Worm (Caenorhabditis elegans) whole organism, late embryonic: ENCODE results near the gene emc-1.
A peak's percentile ranks its signal among the peaks of the same experiment; 100 is the strongest.

Experiments used
- C08G9.2 ChIP-seq: sonication (generic microtip); optimal IDR thresholded peaks from 2 replicates; lab custom pipeline; 2016; ENCODE audit warnings: mild to moderate bottlenecking, missing genetic modification characterization, moderate library complexity, missing compliant biosample characterization
- C38D4.7 ChIP-seq: fragments of 200-800 bp; sonication (Bioruptor generic); optimal IDR thresholded peaks from 2 replicates; lab custom pipeline; 2018; ENCODE audit warnings: mild to moderate bottlenecking, missing genetic modification characterization, moderate library complexity, missing compliant biosample characterization
- F13H6.1 ChIP-seq: sonication (generic microtip); optimal IDR thresholded peaks from 2 replicates; lab custom pipeline; 2016; ENCODE audit warnings: missing genetic modification characterization, missing compliant biosample characterization
- K09A11.1 ChIP-seq: sonication (generic microtip); optimal IDR thresholded peaks from 2 replicates; lab custom pipeline; 2017; ENCODE audit warnings: antibody characterized with exemption, mild to moderate bottlenecking, missing genetic modification characterization, missing compliant biosample characterization; ENCODE audit not compliant: insufficient read depth
- ahr-1 ChIP-seq: sonication (generic microtip); optimal IDR thresholded peaks from 2 replicates; lab custom pipeline; 2016; ENCODE audit warnings: missing genetic modification characterization, missing compliant biosample characterization
- ama-1 ChIP-seq: fragments of 150-350 bp; optimal IDR thresholded peaks from 2 replicates; lab custom pipeline; 2014
- ceh-18 ChIP-seq: sonication (generic microtip); optimal IDR thresholded peaks from 2 replicates; lab custom pipeline; 2016; ENCODE audit warnings: missing genetic modification characterization, missing compliant biosample characterization
- ceh-19 ChIP-seq: fragments of 200-800 bp; sonication (Bioruptor generic); optimal IDR thresholded peaks from 2 replicates; lab custom pipeline; 2018; ENCODE audit warnings: mild to moderate bottlenecking, missing genetic modification characterization, missing compliant biosample characterization
- ceh-2 ChIP-seq: sonication (generic microtip); optimal IDR thresholded peaks from 2 replicates; lab custom pipeline; 2016; ENCODE audit warnings: missing genotype, missing genetic modification characterization, missing compliant biosample characterization
- ceh-30 ChIP-seq: fragments of 150-350 bp; optimal IDR thresholded peaks from 2 replicates; lab custom pipeline; 2014; ENCODE audit warnings: missing biosample characterization, missing genetic modification characterization
- ceh-31 ChIP-seq: sonication (generic microtip); optimal IDR thresholded peaks from 2 replicates; lab custom pipeline; 2016; ENCODE audit warnings: missing genetic modification characterization, missing compliant biosample characterization
- ceh-34 ChIP-seq: sonication (generic microtip); optimal IDR thresholded peaks from 2 replicates; lab custom pipeline; 2016; ENCODE audit warnings: mild to moderate bottlenecking, missing genetic modification characterization, missing compliant biosample characterization
- ceh-45 ChIP-seq: fragments of 200-800 bp; sonication (Bioruptor generic); IDR thresholded peaks from 2 replicates; pipeline ENCODE4 v1.3.6; 2022; ENCODE audit warnings: missing genetic modification reagents, missing genetic modification characterization, missing compliant biosample characterization
- ceh-48 ChIP-seq: sonication (generic microtip); optimal IDR thresholded peaks from 2 replicates; lab custom pipeline; 2016; ENCODE audit warnings: missing genetic modification characterization, inconsistent platforms, missing compliant biosample characterization
- che-1 ChIP-seq: sonication (generic microtip); optimal IDR thresholded peaks from 2 replicates; lab custom pipeline; 2016; ENCODE audit warnings: mild to moderate bottlenecking, missing genetic modification characterization, missing compliant biosample characterization
- dmd-4 ChIP-seq: sonication (generic microtip); optimal IDR thresholded peaks from 2 replicates; lab custom pipeline; 2016; ENCODE audit warnings: borderline replicate concordance, missing genetic modification characterization, missing compliant biosample characterization
- elt-2 ChIP-seq: sonication (generic microtip); optimal IDR thresholded peaks from 2 replicates; lab custom pipeline; 2016; ENCODE audit warnings: missing genetic modification reagents, missing genetic modification characterization, missing compliant biosample characterization
- elt-4 ChIP-seq: sonication (generic microtip); optimal IDR thresholded peaks from 2 replicates; lab custom pipeline; 2016; ENCODE audit warnings: missing genetic modification characterization, missing compliant biosample characterization
- ets-4 ChIP-seq: sonication (generic microtip); optimal IDR thresholded peaks from 2 replicates; lab custom pipeline; 2016; ENCODE audit warnings: missing genetic modification characterization, missing compliant biosample characterization
- fax-1 ChIP-seq: sonication (generic microtip); optimal IDR thresholded peaks from 2 replicates; lab custom pipeline; 2016; ENCODE audit warnings: missing genotype, missing genetic modification characterization, missing compliant biosample characterization
- fkh-10 ChIP-seq: fragments of 150-350 bp; optimal IDR thresholded peaks from 2 replicates; lab custom pipeline; 2014; ENCODE audit warnings: missing biosample characterization, missing genetic modification reagents, missing genetic modification characterization
- hlh-13 ChIP-seq: fragments of 200-800 bp; sonication (Bioruptor generic); optimal IDR thresholded peaks from 2 replicates; lab custom pipeline; 2018; ENCODE audit warnings: mild to moderate bottlenecking, missing genetic modification characterization, missing compliant biosample characterization
- hlh-30 ChIP-seq: sonication (generic microtip); optimal IDR thresholded peaks from 2 replicates; lab custom pipeline; 2017; ENCODE audit warnings: antibody characterized with exemption, missing genetic modification characterization, missing compliant biosample characterization; ENCODE audit not compliant: insufficient read depth
- hlh-6 ChIP-seq: sonication (generic microtip); optimal IDR thresholded peaks from 2 replicates; lab custom pipeline; 2016; ENCODE audit warnings: missing genotype, missing genetic modification characterization, missing compliant biosample characterization
- madf-2 ChIP-seq: sonication (generic microtip); optimal IDR thresholded peaks from 2 replicates; lab custom pipeline; 2017; ENCODE audit warnings: missing genetic modification characterization, missing compliant biosample characterization
- nfya-1 ChIP-seq: sonication (generic microtip); optimal IDR thresholded peaks from 2 replicates; lab custom pipeline; 2017; ENCODE audit warnings: missing genetic modification characterization, mild to moderate bottlenecking, missing compliant biosample characterization, antibody characterized with exemption, moderate library complexity
- odd-2 ChIP-seq: sonication (generic microtip); optimal IDR thresholded peaks from 2 replicates; lab custom pipeline; 2017; ENCODE audit warnings: antibody characterized with exemption, mild to moderate bottlenecking, missing genetic modification characterization, missing compliant biosample characterization
- pag-3 ChIP-seq: sonication (generic microtip); optimal IDR thresholded peaks from 2 replicates; lab custom pipeline; 2016; ENCODE audit warnings: missing compliant biosample characterization, missing genetic modification characterization, borderline replicate concordance
- pha-2 ChIP-seq: sonication (generic microtip); optimal IDR thresholded peaks from 2 replicates; lab custom pipeline; 2017; ENCODE audit warnings: mild to moderate bottlenecking, missing genetic modification characterization, missing compliant biosample characterization
- pha-4 ChIP-seq: fragments of 150-350 bp; optimal IDR thresholded peaks from 2 replicates; lab custom pipeline; 2018; ENCODE audit warnings: missing biosample characterization, missing genetic modification reagents, missing genetic modification characterization
- pros-1 ChIP-seq: fragments of 150-350 bp; optimal IDR thresholded peaks from 2 replicates; lab custom pipeline; 2014; ENCODE audit warnings: missing biosample characterization, missing genetic modification reagents, missing genetic modification characterization
- ref-2 ChIP-seq: sonication (generic microtip); optimal IDR thresholded peaks from 2 replicates; lab custom pipeline; 2016; ENCODE audit warnings: missing genetic modification characterization, missing compliant biosample characterization
- sdc-2 ChIP-seq: sonication (generic microtip); optimal IDR thresholded peaks from 2 replicates; lab custom pipeline; 2016; ENCODE audit warnings: missing genotype, missing genetic modification characterization, missing compliant biosample characterization
- sox-4 ChIP-seq: sonication (generic microtip); optimal IDR thresholded peaks from 2 replicates; lab custom pipeline; 2017; ENCODE audit warnings: mild to moderate bottlenecking, missing genetic modification characterization, inconsistent platforms, missing compliant biosample characterization
- syd-9 ChIP-seq: sonication (generic microtip); optimal IDR thresholded peaks from 2 replicates; lab custom pipeline; 2016; ENCODE audit warnings: mild to moderate bottlenecking, missing genetic modification characterization, moderate library complexity, missing compliant biosample characterization
- ttx-3 ChIP-seq: sonication (generic microtip); optimal IDR thresholded peaks from 2 replicates; lab custom pipeline; 2016; ENCODE audit warnings: missing genetic modification reagents, missing genetic modification characterization, missing compliant biosample characterization
- unc-42 ChIP-seq: sonication (generic microtip); optimal IDR thresholded peaks from 2 replicates; lab custom pipeline; 2016; ENCODE audit warnings: missing genotype, missing genetic modification characterization, missing compliant biosample characterization
- unc-86 ChIP-seq: sonication (generic microtip); optimal IDR thresholded peaks from 2 replicates; lab custom pipeline; 2016; ENCODE audit warnings: missing genetic modification characterization, missing compliant biosample characterization
- zip-5 ChIP-seq: sonication (generic microtip); optimal IDR thresholded peaks from 2 replicates; lab custom pipeline; 2016; ENCODE audit warnings: missing genetic modification characterization, missing compliant biosample characterization

Gene emc-1

ce11 chrII:1535931-1536330 is 35.8 kb upstream of the emc-1 start, which contains the start of gene fbxb-43:
Gene fbxb-43 (plus strand): TSS chrII:1536231.
- TF ChIP-seq C08G9.2 (tag; lab: Kevin White, UChicago) (no peak), sdc-2 (no peak), ets-4 (tag; lab: Kevin White, UChicago) (no peak), madf-2 (no peak), unc-86 (tag; lab: Kevin White, UChicago) (no peak), hlh-6 (tag; lab: Kevin White, UChicago) (no peak), elt-2 (tag; lab: Kevin White, UChicago) (no peak), dmd-4 (tag; lab: Kevin White, UChicago) (no peak), K09A11.1 (tag; lab: Kevin White, UChicago) (no peak), hlh-30 (tag; lab: Kevin White, UChicago) (no peak), zip-5 (no peak)

DNA sequence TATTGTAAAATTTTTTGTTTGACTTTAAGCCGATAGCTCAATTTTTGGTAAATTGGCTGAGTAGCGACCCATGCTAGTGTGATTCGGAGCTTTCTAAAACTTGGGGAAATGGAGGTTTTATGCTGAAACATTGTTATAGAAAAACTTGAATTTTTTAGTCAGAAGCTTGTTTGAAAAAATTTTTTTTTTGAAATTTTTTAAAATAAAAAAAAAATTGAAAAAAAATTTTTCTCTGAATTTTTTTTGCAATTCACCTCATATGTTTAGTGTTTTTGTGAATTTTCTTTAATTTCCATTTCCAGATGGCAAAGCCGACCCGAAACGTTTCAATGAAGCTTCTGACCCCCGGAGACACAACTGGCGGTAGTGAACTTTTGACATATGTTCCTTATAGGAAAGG is 28.9 kb upstream of the emc-1 start, which contains the start of gene Y51H7BR.4:
Gene Y51H7BR.4 (plus strand): TSS at position 301 of the 400 bp plus-strand sequence.
- TF ChIP-seq ama-1 (lab: Kevin White, UChicago) (no peak), K09A11.1 (tag; lab: Kevin White, UChicago) (no peak), odd-2 (no peak), unc-86 (tag; lab: Kevin White, UChicago) (no peak), ttx-3 (no peak), ceh-34 (tag; lab: Kevin White, UChicago) (no peak), pha-4 (tag; lab: Kevin White, UChicago) (no peak), elt-4 (tag; lab: Kevin White, UChicago) (no peak), C08G9.2 (tag; lab: Kevin White, UChicago) (no peak)

ce11 chrII:1525498-1525897 is 25.4 kb upstream of the emc-1 start, which contains the start of gene Y51H7BR.7:
Gene Y51H7BR.7 (minus strand): TSS chrII:1525598.
- no peak for TF ChIP-seq unc-86 (tag; lab: Kevin White, UChicago)
- TF ChIP-seq ceh-31 (tag; lab: Kevin White, UChicago): no peak
- no peak for TF ChIP-seq K09A11.1 (tag; lab: Kevin White, UChicago)
- no peak for TF ChIP-seq ceh-48 (tag; lab: Kevin White, UChicago)
- no peak for TF ChIP-seq syd-9 (tag; lab: Kevin White, UChicago)
- no peak for TF ChIP-seq pag-3
- TF ChIP-seq ref-2 (tag; lab: Kevin White, UChicago): no peak
- TF ChIP-seq madf-2: no peak
- no peak for TF ChIP-seq ahr-1
- TF ChIP-seq sox-4 (tag; lab: Kevin White, UChicago): no peak
- no peak for TF ChIP-seq fkh-10 (GFP tag; lab: Kevin White, UChicago)
- TF ChIP-seq dmd-4 (tag; lab: Kevin White, UChicago): no peak
- TF ChIP-seq pros-1 (tag; lab: Kevin White, UChicago): no peak
- no peak for TF ChIP-seq F13H6.1 (tag; lab: Kevin White, UChicago)
- TF ChIP-seq C38D4.7 (GFP tag; lab: Kevin White, UChicago): no peak
- TF ChIP-seq pha-2 (tag; lab: Kevin White, UChicago): no peak
- no peak for TF ChIP-seq ceh-19 (GFP tag; lab: Kevin White, UChicago)
- TF ChIP-seq unc-42 (tag; lab: Kevin White, UChicago): no peak

DNA sequence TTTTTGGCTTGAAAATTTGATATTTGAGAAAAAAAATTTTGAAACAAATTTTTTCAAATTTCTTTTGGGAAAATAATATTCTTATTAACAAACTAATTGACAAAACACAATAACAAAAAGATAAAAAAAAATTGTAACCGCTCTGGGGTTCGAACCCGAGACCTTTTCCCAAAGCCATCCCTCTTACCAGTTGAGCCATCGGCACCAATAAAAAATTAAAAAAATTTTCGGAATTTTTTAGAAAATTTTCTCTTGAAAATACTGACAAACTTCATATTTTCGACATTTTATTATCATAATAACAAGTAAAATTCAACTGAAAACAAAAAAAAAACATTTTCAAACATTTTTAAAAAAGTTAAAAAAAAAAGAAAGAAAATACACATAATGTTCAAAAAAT is 21.8 kb upstream of the emc-1 start:
- no peak for TF ChIP-seq hlh-13 (GFP tag; lab: Kevin White, UChicago)
- TF ChIP-seq, all 69 proteins: peak for 0

DNA sequence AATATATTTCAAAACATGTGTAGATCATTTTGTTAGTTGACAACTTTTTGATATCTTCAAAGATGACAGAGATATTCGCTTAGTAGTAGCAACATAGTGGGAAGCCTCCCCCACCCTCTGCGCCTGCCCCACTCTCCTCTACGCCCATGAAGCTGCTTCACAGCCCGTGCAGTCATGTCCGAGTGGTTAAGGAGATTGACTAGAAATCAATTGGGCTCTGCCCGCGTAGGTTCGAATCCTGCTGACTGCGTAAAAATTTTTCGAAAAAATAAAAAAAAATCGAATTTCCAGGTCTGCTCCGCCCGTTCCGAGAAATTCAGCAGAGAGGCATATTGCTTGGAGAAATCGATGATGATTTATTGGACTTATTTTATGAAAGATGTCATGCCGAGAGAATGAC is 19.7 kb upstream of the emc-1 start:
- TF ChIP-seq pha-2 (tag; lab: Kevin White, UChicago) (no peak), ceh-18 (tag; lab: Kevin White, UChicago) (peak; percentile 15), syd-9 (tag; lab: Kevin White, UChicago) (peak; percentile 22), ceh-30 (tag; lab: Kevin White, UChicago) (no peak), nfya-1 (tag; lab: Kevin White, UChicago) (no peak), che-1 (tag; lab: Kevin White, UChicago) (no peak), fax-1 (no peak), ets-4 (tag; lab: Kevin White, UChicago) (no peak), unc-42 (tag; lab: Kevin White, UChicago) (peak; percentile 54), ceh-2 (tag; lab: Kevin White, UChicago) (no peak), zip-5 (no peak), ceh-48 (tag; lab: Kevin White, UChicago) (peak; percentile 43), K09A11.1 (tag; lab: Kevin White, UChicago) (no peak), ceh-45 (no peak)
